Fruit fly (Drosophila melanogaster): Measurements from ENCODE around the gene RpL23A.
A peak's percentile ranks its signal among the peaks of the same experiment; 100 is the strongest.

Gene RpL23A

DNA sequence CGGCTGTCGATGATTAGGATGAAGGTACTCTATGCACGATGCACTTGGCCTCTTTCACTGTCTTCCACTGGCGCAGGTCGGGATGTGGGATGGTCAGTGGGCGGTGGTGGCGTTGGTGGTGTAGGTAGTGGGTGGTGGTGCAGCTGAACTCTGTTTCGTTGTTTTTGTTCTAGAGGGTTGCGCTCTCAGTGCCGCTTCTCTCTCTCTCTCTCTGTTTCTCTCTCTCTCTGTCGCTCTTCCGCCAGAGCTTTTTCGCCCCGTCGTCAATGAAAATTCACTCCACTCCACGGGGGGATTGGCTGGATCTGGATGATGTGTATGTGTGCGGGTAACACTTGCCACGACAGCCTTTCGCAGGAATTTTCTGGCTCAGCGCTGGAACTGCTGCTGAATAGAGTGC, 31.6 kb downstream of the RpL23A start:
- TF ChIP-seq noc (tag; optimal IDR thresholded peaks at IDR 0.05), result no peak

DNA sequence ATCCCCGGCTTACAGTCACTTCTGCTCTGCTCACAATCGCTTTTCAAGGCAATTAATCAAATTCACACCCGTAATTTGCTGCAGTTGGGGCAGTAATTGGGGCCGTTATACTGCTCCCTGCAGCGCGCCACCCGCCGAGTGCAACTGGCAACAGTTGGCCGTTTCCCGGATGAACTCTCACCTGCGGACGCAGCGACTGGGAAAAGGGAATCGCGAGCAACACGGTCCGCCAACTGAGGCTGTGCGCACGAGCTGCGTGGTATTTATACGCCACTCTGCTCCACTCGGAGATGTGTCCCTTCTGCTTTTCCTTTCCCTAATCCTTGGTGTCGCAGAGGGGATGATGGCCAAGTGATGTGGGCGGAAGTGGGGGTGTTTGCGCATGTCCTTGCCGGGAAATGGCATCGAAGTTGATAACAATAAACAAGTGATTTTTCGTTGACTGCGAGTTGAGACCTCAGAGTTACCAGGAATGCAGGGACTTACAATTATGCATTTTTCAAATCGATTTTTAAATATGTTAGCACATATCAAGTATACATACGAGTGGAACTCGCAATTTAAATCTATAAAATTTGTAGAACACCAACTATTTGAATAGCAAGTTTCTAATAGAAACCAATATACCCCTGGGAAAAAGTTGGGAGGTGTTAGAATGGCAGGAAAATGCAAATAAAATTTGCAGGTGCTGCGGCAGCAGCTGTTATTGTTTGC, 39.2 kb downstream of the RpL23A start, which contains the start of gene GC:
TSS of gene GC (minus strand) at position 238 of the 714 bp plus-strand sequence.
- no peak for TF ChIP-seq noc (tag; optimal IDR thresholded peaks at IDR 0.05)

DNA sequence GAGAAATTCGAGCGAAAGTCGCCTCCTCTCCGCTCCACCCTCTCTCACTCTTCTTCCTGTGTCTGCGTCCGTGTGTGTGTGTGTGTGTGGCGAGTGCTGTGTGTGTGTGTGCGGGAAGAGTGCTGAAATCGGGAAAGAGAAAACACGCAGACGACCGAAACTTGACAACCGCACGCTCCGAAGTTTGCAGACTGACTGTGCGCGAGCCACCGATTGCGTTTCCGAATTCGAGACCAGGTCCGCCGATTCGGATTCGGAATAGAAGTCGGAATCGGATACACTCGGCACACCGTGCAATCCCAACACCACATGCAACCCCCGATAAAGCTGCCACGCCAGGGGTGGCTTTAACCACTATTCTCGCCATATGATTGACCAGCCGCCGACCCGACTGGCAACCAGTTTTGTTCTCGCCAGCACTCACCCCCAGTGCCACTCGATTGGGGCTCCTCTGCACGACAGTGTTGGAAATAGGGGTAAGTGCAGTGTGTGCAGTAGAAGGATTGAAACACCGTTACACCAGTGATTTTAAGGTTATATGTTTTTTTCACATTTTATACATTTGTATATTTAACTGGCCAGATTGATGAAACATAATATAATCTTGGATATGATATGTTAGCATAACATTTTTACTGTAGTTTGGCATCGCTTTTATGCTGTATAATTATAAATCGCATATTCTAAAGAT, 40.1 kb downstream of the RpL23A start, which contains the start of gene CG13928:
TSS of gene CG13928 (minus strand) at position 202 of the 691 bp plus-strand sequence.
- no peak for TF ChIP-seq noc (tag; optimal IDR thresholded peaks at IDR 0.05)

DNA sequence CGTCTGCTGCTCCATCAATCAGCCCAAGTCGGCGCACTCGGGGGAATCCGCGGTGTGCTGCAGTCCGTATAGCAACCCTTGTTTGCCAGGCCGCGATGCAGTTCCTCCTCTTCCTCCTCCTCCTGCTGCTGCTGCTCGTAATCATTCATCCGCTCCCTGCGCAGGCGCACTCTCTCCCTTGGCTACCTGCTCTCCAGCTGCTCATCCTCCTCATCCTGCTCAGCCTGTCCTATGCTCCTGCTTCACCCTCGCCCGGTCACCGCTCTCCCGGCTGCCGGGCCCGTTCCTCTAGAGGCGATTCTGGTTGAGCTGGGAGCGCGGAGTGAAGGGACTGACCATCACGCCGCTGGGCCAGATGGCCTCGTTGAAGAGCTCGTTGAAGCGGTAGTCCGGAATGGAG, 41.5 kb downstream of the RpL23A start:
- no peak for TF ChIP-seq noc (tag; optimal IDR thresholded peaks at IDR 0.05)

DNA sequence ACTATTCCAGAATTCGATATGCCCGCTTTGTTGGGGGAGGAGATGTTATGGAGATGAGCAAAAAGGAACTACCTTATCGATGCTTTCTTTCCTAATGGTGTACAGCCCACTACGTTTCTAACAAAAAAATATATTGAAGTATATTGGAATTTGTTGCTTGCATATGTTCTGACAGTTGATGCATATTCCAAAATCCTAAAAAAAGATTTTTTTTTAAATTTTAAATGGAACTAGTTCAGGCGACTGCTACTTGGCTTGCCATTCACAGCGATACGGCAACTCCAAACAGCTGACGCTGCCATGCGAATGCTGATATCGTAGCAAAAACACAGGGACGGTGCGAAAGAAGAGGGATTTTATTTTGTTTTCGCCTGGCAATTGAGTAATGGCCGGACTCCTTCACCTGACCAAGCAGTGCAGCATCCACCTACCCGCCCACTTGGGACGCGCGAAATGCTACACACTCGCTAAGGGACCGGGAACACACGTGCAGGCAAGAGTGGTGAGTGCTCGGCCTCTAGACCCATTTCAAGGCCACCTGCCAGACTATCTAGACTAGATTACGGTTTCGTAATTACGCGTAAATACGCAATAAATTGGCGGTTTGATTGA, 50.2 kb downstream of the RpL23A start, which contains the start of the genes CG13926, ABCB7 and CG33230:
TSS of gene CG13926 (minus strand) at position 43 of the 612 bp plus-strand sequence.
TSS of gene ABCB7 (plus strand) at position 299 of the 612 bp plus-strand sequence.
TSS of gene CG33230 (plus strand) at position 299 of the 612 bp plus-strand sequence.
- TF ChIP-seq noc (tag; optimal IDR thresholded peaks at IDR 0.05), result peak; percentile 69

All from whole organism, larva.